Worm (Caenorhabditis elegans): ENCODE data around the gene F26F12.2.

F26F12.2 gene

ce11 chrV:5825478-5825877 is 12.9 kb downstream of the F26F12.2 start:
- TF ChIP-seq mls-2 (tag; optimal IDR thresholded peaks at IDR 0.05) (no peak), tbx-8 (GFP tag; optimal IDR thresholded peaks at IDR 0.05) (no peak), ztf-11 (tag; optimal IDR thresholded peaks at IDR 0.05) (no peak), bed-3 (GFP tag; optimal IDR thresholded peaks at IDR 0.05) (no peak), unc-39 (tag; optimal IDR thresholded peaks at IDR 0.05) (no peak)

ce11 chrV:5822968-5823367 is 15.4 kb downstream of the F26F12.2 start:
- TF ChIP-seq unc-120 (tag; optimal IDR thresholded peaks at IDR 0.05; ENCODE audit: poor library complexity, severe bottlenecking) (no peak), nhr-28 (tag; optimal IDR thresholded peaks at IDR 0.05) (no peak), zip-8 (tag; optimal IDR thresholded peaks at IDR 0.05) (no peak), elt-3 (tag; optimal IDR thresholded peaks at IDR 0.05) (peak; percentile 27), elt-1 (tag; optimal IDR thresholded peaks at IDR 0.05; ENCODE audit: borderline replicate concordance, insufficient read depth) (no peak), nhr-237 (tag; optimal IDR thresholded peaks at IDR 0.05) (no peak), pha-4 (tag; optimal IDR thresholded peaks at IDR 0.05) (no peak), ham-2 (GFP tag; optimal IDR thresholded peaks at IDR 0.05) (no peak), sptf-1 (tag; optimal IDR thresholded peaks at IDR 0.05) (no peak)

ce11 chrV:5821451-5822143 is 16.8 kb downstream of the F26F12.2 start:
- TF ChIP-seq mep-1 (tag; optimal IDR thresholded peaks at IDR 0.05) (no peak), mab-5 (tag; optimal IDR thresholded peaks at IDR 0.05) (no peak), mls-2 (tag; optimal IDR thresholded peaks at IDR 0.05) (no peak), ztf-11 (tag; optimal IDR thresholded peaks at IDR 0.05) (no peak), ceh-39 (tag; optimal IDR thresholded peaks at IDR 0.05) (no peak), zip-8 (tag; optimal IDR thresholded peaks at IDR 0.05) (no peak)

- no peak for TF ChIP-seq unc-120 (tag; optimal IDR thresholded peaks at IDR 0.05; ENCODE audit: poor library complexity, severe bottlenecking)
- no peak for TF ChIP-seq nhr-237 (tag; optimal IDR thresholded peaks at IDR 0.05)
- no peak for TF ChIP-seq unc-39 (tag; optimal IDR thresholded peaks at IDR 0.05)
- no peak for TF ChIP-seq ham-2 (GFP tag; optimal IDR thresholded peaks at IDR 0.05)
- TF ChIP-seq mab-5 (tag; optimal IDR thresholded peaks at IDR 0.05) = no peak
- no peak for TF ChIP-seq mep-1 (tag; optimal IDR thresholded peaks at IDR 0.05)
- no peak for TF ChIP-seq nhr-76 (tag; optimal IDR thresholded peaks at IDR 0.05)
- TF ChIP-seq nhr-28 (tag; optimal IDR thresholded peaks at IDR 0.05) = no peak
- TF ChIP-seq sem-2 (GFP tag; optimal IDR thresholded peaks at IDR 0.05) = no peak
Observed at ce11 chrV:5820401-5820800, 18.0 kb downstream of the F26F12.2 start.

ce11 chrV:5819903-5820302 is 18.5 kb downstream of the F26F12.2 start:
- TF ChIP-seq zip-8 (tag; optimal IDR thresholded peaks at IDR 0.05) (no peak), ztf-11 (tag; optimal IDR thresholded peaks at IDR 0.05) (no peak), elt-3 (tag; optimal IDR thresholded peaks at IDR 0.05) (no peak), blmp-1 (tag; optimal IDR thresholded peaks at IDR 0.05) (no peak), ces-1 (GFP tag; optimal IDR thresholded peaks at IDR 0.05) (no peak), pha-4 (tag; optimal IDR thresholded peaks at IDR 0.05) (no peak), sptf-1 (tag; optimal IDR thresholded peaks at IDR 0.05) (no peak), tbx-8 (GFP tag; optimal IDR thresholded peaks at IDR 0.05) (no peak), ceh-43 (GFP tag; optimal IDR thresholded peaks at IDR 0.05) (no peak), unc-120 (tag; optimal IDR thresholded peaks at IDR 0.05; ENCODE audit: poor library complexity, severe bottlenecking) (no peak), unc-39 (tag; optimal IDR thresholded peaks at IDR 0.05) (no peak), unc-62 (GFP tag; optimal IDR thresholded peaks at IDR 0.05) (no peak)

ce11 chrV:5816470-5817061 is 21.8 kb downstream of the F26F12.2 start:
- TF ChIP-seq nhr-2 (tag; optimal IDR thresholded peaks at IDR 0.05) (no peak), flh-1 (GFP tag; optimal IDR thresholded peaks at IDR 0.05) (no peak), nhr-237 (tag; optimal IDR thresholded peaks at IDR 0.05) (no peak), nhr-76 (tag; optimal IDR thresholded peaks at IDR 0.05) (no peak), ceh-43 (GFP tag; optimal IDR thresholded peaks at IDR 0.05) (no peak), lsy-2 (tag; optimal IDR thresholded peaks at IDR 0.05) (no peak), blmp-1 (tag; optimal IDR thresholded peaks at IDR 0.05) (no peak), sem-2 (GFP tag; optimal IDR thresholded peaks at IDR 0.05) (no peak), mab-5 (tag; optimal IDR thresholded peaks at IDR 0.05) (no peak), snpc-4 (tag; optimal IDR thresholded peaks at IDR 0.05) (no peak), cnd-1 (tag; optimal IDR thresholded peaks at IDR 0.05) (no peak), elt-3 (tag; optimal IDR thresholded peaks at IDR 0.05) (no peak), drap-1 (GFP tag; optimal IDR thresholded peaks at IDR 0.05) (no peak), lin-13 (tag; optimal IDR thresholded peaks at IDR 0.05) (no peak), tbx-8 (GFP tag; optimal IDR thresholded peaks at IDR 0.05) (no peak), elt-1 (tag; optimal IDR thresholded peaks at IDR 0.05; ENCODE audit: borderline replicate concordance, insufficient read depth) (no peak), nhr-12 (tag; optimal IDR thresholded peaks at IDR 0.05) (no peak), pha-4 (tag; optimal IDR thresholded peaks at IDR 0.05) (no peak)
